Worm (Caenorhabditis elegans): ENCODE data around the gene hpo-9.

- TF ChIP-seq nhr-11 (tag; optimal IDR thresholded peaks at IDR 0.05) (no peak), ceh-82 (tag; optimal IDR thresholded peaks at IDR 0.05) (no peak), lin-39 (tag; optimal IDR thresholded peaks at IDR 0.05) (no peak), snpc-4 (tag; optimal IDR thresholded peaks at IDR 0.05) (no peak), nhr-77 (tag; optimal IDR thresholded peaks at IDR 0.05) (no peak), mdl-1 (tag; optimal IDR thresholded peaks at IDR 0.05) (no peak), alr-1 (tag; optimal IDR thresholded peaks at IDR 0.05) (no peak), ztf-1 (GFP tag; conservative IDR thresholded peaks at IDR 0.05) (no peak)
These were observed 12.0 kb downstream of the hpo-9 start, which contains the start of gene fkb-3 for ce11 chrV:7224947-7225346.

All from whole organism, L2 larva.